Fruit fly (Drosophila melanogaster) S2 (cell line): ENCODE data around the gene ine.

Source experiments
- CG8478 ChIP-seq: fragments of >200 bp; optimal IDR thresholded peaks from 2 replicates; lab custom pipeline; 2018
- CTCF ChIP-seq, 2 experiments: fragments of >200 bp; optimal IDR thresholded peaks; 2 replicates each; lab custom pipeline; 2018

The ine gene

dm6 chr2L:4476672-4477273 is at the start of gene ine:
ine (minus strand) TSS chr2L:4477022.
- TF ChIP-seq CTCF (optimal IDR thresholded peaks at IDR 0.05; lab: Kevin White, UChicago) (no peak), CG8478 (lab: Kevin White, UChicago) (no peak)

- TF ChIP-seq CG8478 (lab: Kevin White, UChicago): no peak
- no peak for TF ChIP-seq CTCF (optimal IDR thresholded peaks at IDR 0.05; lab: Kevin White, UChicago)
Observed at dm6 chr2L:4521328-4521727, 44.5 kb upstream of the ine start.

- TF ChIP-seq CG8478 (lab: Kevin White, UChicago): no peak
- TF ChIP-seq CTCF (optimal IDR thresholded peaks at IDR 0.05; lab: Kevin White, UChicago): no peak
Observed at dm6 chr2L:4477978-4478377, 1.2 kb upstream of the ine start.

dm6 chr2L:4475422-4475821 is 1.4 kb downstream of the ine start:
- TF ChIP-seq CTCF (optimal IDR thresholded peaks at IDR 0.05; lab: Kevin White, UChicago): no peak
- no peak for TF ChIP-seq CG8478 (lab: Kevin White, UChicago)

dm6 chr2L:4464946-4465345 is 11.9 kb downstream of the ine start, which contains the start of gene FIG4:
FIG4 (plus strand) TSS chr2L:4465174.
- no peak for TF ChIP-seq CG8478 (lab: Kevin White, UChicago)
- TF ChIP-seq CTCF (optimal IDR thresholded peaks at IDR 0.05; lab: Kevin White, UChicago): no peak

- TF ChIP-seq CG8478 (lab: Kevin White, UChicago): no peak
- TF ChIP-seq CTCF (optimal IDR thresholded peaks at IDR 0.05; lab: Kevin White, UChicago): no peak
Observed at dm6 chr2L:4463323-4463722, 13.5 kb downstream of the ine start, which contains the start of the genes CG15443 and Paris. CG15443 (minus strand) TSS chr2L:4463447. Paris (plus strand) TSS chr2L:4463611.

dm6 chr2L:4459543-4459942 is 17.3 kb downstream of the ine start, which contains the start of the genes mRpL27 and CG15435:
mRpL27 (minus strand) TSS chr2L:4459638.
CG15435 (plus strand) TSS chr2L:4459729.
- no peak for TF ChIP-seq CTCF (optimal IDR thresholded peaks at IDR 0.05; lab: Kevin White, UChicago)
- no peak for TF ChIP-seq CG8478 (lab: Kevin White, UChicago)

dm6 chr2L:4458119-4459056 is 18.4 kb downstream of the ine start, which contains the start of gene RpL27A:
RpL27A (minus strand) TSS chr2L:4458364.
- TF ChIP-seq CTCF (optimal IDR thresholded peaks at IDR 0.05; lab: Kevin White, UChicago) (peak in 1 of 2 experiments; percentile 42), CG8478 (lab: Kevin White, UChicago) (no peak)

- TF ChIP-seq CTCF (optimal IDR thresholded peaks at IDR 0.05; lab: Kevin White, UChicago) (no peak), CG8478 (lab: Kevin White, UChicago) (no peak)
Observed at dm6 chr2L:4456539-4456994, 20.3 kb downstream of the ine start, which contains the start of gene Gs1l. Gs1l (minus strand) TSS chr2L:4456807.

- TF ChIP-seq CTCF (optimal IDR thresholded peaks at IDR 0.05; lab: Kevin White, UChicago) (peak; percentile 57 to 70), CG8478 (lab: Kevin White, UChicago) (no peak)
Observed at dm6 chr2L:4454009-4454689, 22.7 kb downstream of the ine start, which contains the start of the genes Secp43 and ND-B8. Secp43 (minus strand) TSS chr2L:4454453. ND-B8 (plus strand) TSS chr2L:4454626.

- TF ChIP-seq CG8478 (lab: Kevin White, UChicago) (no peak), CTCF (optimal IDR thresholded peaks at IDR 0.05; lab: Kevin White, UChicago) (no peak)
Observed at dm6 chr2L:4452798-4453197, 24.0 kb downstream of the ine start, which contains the start of gene CG15439. CG15439 (minus strand) TSS chr2L:4453038.

- TF ChIP-seq CTCF (optimal IDR thresholded peaks at IDR 0.05; lab: Kevin White, UChicago) (no peak), CG8478 (lab: Kevin White, UChicago) (no peak)
Observed at dm6 chr2L:4448582-4449016, 28.2 kb downstream of the ine start, which contains the start of gene MFS18. MFS18 (minus strand) TSS chr2L:4448635.

- TF ChIP-seq CG8478 (lab: Kevin White, UChicago) (no peak), CTCF (optimal IDR thresholded peaks at IDR 0.05; lab: Kevin White, UChicago) (no peak)
Observed at dm6 chr2L:4444457-4444856, 32.4 kb downstream of the ine start, which contains the start of the genes morgue and Elp3. morgue (minus strand) TSS chr2L:4444680. Elp3 (plus strand) TSS chr2L:4444732.
